Fruit fly (Drosophila melanogaster) whole organism, embryonic: ENCODE measurements around the gene CG17199.

Source experiments
- Asciz ChIP-seq: fragments of 200-800 bp; sonication (Bioruptor generic); optimal IDR thresholded peaks from 2 replicates; lab custom pipeline; 2017; ENCODE audit warnings: missing biosample characterization, mild to moderate bottlenecking, missing genetic modification characterization, missing genetic modification reagents
- CG6765 ChIP-seq: fragments of 200-800 bp; sonication (Bioruptor generic); optimal IDR thresholded peaks from 3 replicates; lab custom pipeline; 2017; ENCODE audit warnings: missing biosample characterization, mild to moderate bottlenecking, missing genetic modification characterization
- CG8478 ChIP-seq: fragments of >200 bp; optimal IDR thresholded peaks from 2 replicates; lab custom pipeline; 2018
- bab2 ChIP-seq: fragments of 200-800 bp; sonication (Bioruptor generic); optimal IDR thresholded peaks from 2 replicates; lab custom pipeline; 2016; ENCODE audit warnings: missing biosample characterization, missing genetic modification characterization
- cwo ChIP-seq: fragments of 200-800 bp; sonication (Bioruptor generic); optimal IDR thresholded peaks from 3 replicates; lab custom pipeline; 2017; ENCODE audit warnings: missing biosample characterization, missing genetic modification characterization, mild to moderate bottlenecking, moderate library complexity, missing genetic modification reagents

DNA sequence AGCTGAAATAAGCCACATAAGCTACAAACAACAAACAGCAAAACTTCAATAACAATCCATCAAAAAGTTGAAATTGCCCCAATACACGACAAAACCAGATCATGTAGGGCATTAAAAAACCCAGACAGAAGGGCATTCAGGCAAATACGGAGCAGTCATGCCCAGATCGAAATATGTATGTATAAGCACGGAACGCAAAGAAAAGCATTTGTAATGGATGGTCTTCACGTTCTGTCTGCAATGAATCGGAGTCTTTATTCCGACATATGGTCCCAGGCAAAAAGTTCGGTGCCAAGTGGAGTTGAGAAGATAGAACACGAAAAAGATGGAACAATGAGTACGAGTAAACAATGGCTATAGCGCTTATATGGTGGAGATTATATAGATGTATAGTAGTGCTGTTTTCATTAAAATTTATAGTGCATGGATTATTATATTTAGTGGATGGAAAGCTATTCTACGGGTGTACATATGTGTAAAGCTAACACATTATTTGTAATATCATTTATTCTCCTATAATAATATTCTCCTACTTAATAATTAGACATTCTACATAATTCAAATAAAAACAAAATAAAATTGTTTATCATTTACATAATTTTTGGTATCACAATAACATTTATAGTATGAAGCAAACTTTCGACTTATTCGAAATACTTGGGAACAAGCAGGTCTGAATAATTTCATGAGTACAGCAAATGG lies 46.8 kb upstream of the CG17199 start:
- no peak for TF ChIP-seq Asciz (GFP tag; lab: Kevin White, UChicago)
- no peak for TF ChIP-seq CG8478
- no peak for TF ChIP-seq bab2 (GFP tag; lab: Kevin White, UChicago)
- TF ChIP-seq CG6765 (GFP tag; lab: Kevin White, UChicago): no peak
- no peak for TF ChIP-seq cwo (GFP tag; lab: Kevin White, UChicago)
